Fruit fly (Drosophila melanogaster) whole organism: Measurements from ENCODE around the gene CG31279.

Experiments
- CG8478 ChIP-seq: fragments of >200 bp; optimal IDR thresholded peaks from 2 replicates; lab custom pipeline; 2018; ENCODE audit warnings: inconsistent platforms
- Dll ChIP-seq: fragments of >200 bp; optimal IDR thresholded peaks from 2 replicates; lab custom pipeline; 2017

DNA sequence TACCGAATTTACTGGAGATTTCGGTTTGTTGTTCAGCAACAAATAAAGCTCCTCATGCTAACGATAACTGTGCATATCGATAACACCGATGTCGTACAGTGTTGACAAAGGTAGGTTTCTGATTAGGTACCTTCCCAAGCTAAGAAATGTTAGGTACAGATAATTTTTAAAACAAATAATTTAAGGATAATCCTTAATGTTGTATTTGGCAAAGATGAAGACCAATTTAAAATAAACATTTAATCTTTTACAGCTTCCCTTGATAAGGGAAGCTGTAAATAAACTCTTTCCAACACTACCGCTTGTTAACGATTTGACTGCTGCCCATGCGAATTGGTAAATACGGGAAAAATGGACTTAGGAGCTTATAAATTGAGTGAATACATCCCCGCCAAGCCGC, 12.5 kb downstream of the CG31279 start, which contains the start of the genes Ttc1 and CG14882:
- TF ChIP-seq CG8478 (no peak), Dll (no peak)
